Fruit fly (Drosophila melanogaster) whole organism, pupa: ENCODE measurements around the gene MICAL-like.
A peak's percentile ranks its signal among the peaks of the same experiment; 100 is the strongest.

ENCODE experiments used
- CG10348 ChIP-seq: fragments of 200-800 bp; sonication (Bioruptor generic); IDR thresholded peaks from 2 replicates; pipeline ENCODE4 v1.3.6; 2022; ENCODE audit warnings: missing biosample characterization, missing genetic modification characterization
- CG12605 ChIP-seq: fragments of 200-800 bp; sonication (Bioruptor generic); IDR thresholded peaks from 2 replicates; pipeline ENCODE4 v1.3.6; 2022; ENCODE audit warnings: missing biosample characterization, missing genetic modification characterization
- CG13204 ChIP-seq: fragments of 200-800 bp; sonication (Bioruptor generic); optimal IDR thresholded peaks from 2 replicates; lab custom pipeline; 2018; ENCODE audit warnings: missing biosample characterization, mild to moderate bottlenecking, missing genetic modification characterization, moderate library complexity
- CG14655 ChIP-seq: fragments of 200-800 bp; sonication (Bioruptor generic); optimal IDR thresholded peaks from 3 replicates; lab custom pipeline; 2017; ENCODE audit warnings: mild to moderate bottlenecking, missing biosample characterization, missing genetic modification reagents, missing genetic modification characterization
- CG15710 ChIP-seq: fragments of 200-800 bp; sonication (Bioruptor generic); optimal IDR thresholded peaks from 2 replicates; lab custom pipeline; 2018; ENCODE audit warnings: missing biosample characterization, mild to moderate bottlenecking, missing genetic modification characterization, moderate library complexity
- CG17806 ChIP-seq: fragments of 200-800 bp; sonication (Bioruptor generic); optimal IDR thresholded peaks from 2 replicates; lab custom pipeline; 2018; ENCODE audit warnings: missing biosample characterization, mild to moderate bottlenecking, missing genetic modification characterization, moderate library complexity
- CG32121 ChIP-seq: fragments of 200-800 bp; sonication (Bioruptor generic); IDR thresholded peaks from 2 replicates; pipeline ENCODE4 v1.3.6; 2022; ENCODE audit warnings: missing biosample characterization, missing genetic modification characterization
- CG34367 ChIP-seq: fragments of 200-800 bp; sonication (Bioruptor generic); optimal IDR thresholded peaks from 2 replicates; lab custom pipeline; 2018; ENCODE audit warnings: missing biosample characterization, mild to moderate bottlenecking, missing genetic modification characterization
- CG4496 ChIP-seq: fragments of 200-800 bp; sonication (Bioruptor generic); IDR thresholded peaks from 3 replicates; pipeline ENCODE4 v1.3.6; 2022; ENCODE audit warnings: missing biosample characterization, missing genetic modification characterization
- CG8159 ChIP-seq: fragments of 200-800 bp; sonication (Bioruptor generic); optimal IDR thresholded peaks from 3 replicates; lab custom pipeline; 2018; ENCODE audit warnings: missing biosample characterization, mild to moderate bottlenecking, missing genetic modification characterization, moderate library complexity
- CG8301 ChIP-seq: fragments of 200-800 bp; sonication (Bioruptor generic); optimal IDR thresholded peaks from 2 replicates; lab custom pipeline; 2018; ENCODE audit warnings: missing biosample characterization, mild to moderate bottlenecking, missing genetic modification characterization
- CG9948 ChIP-seq: fragments of 200-800 bp; sonication (Bioruptor generic); optimal IDR thresholded peaks from 2 replicates; lab custom pipeline; 2018; ENCODE audit warnings: missing biosample characterization, mild to moderate bottlenecking, missing genetic modification characterization, moderate library complexity
- D1 ChIP-seq: fragments of 200-800 bp; sonication (Bioruptor generic); optimal IDR thresholded peaks from 2 replicates; lab custom pipeline; 2018; ENCODE audit warnings: missing biosample characterization, mild to moderate bottlenecking, missing genetic modification characterization, moderate library complexity
- EcR ChIP-seq: fragments of 200-800 bp; sonication (Bioruptor generic); optimal IDR thresholded peaks from 3 replicates; lab custom pipeline; 2019; ENCODE audit warnings: missing biosample characterization, missing genetic modification characterization, mild to moderate bottlenecking, moderate library complexity, missing genetic modification reagents
- Ets98B ChIP-seq: fragments of 200-800 bp; sonication (Bioruptor generic); IDR thresholded peaks from 2 replicates; pipeline ENCODE4 v1.3.6; 2022; ENCODE audit warnings: missing biosample characterization, missing genetic modification characterization
- Pif1A ChIP-seq: fragments of 200-800 bp; sonication (Bioruptor generic); optimal IDR thresholded peaks from 3 replicates; lab custom pipeline; 2016; ENCODE audit warnings: missing biosample characterization, missing genetic modification characterization
- Pif1B ChIP-seq: fragments of 200-800 bp; sonication (Bioruptor generic); optimal IDR thresholded peaks from 3 replicates; lab custom pipeline; 2016; ENCODE audit warnings: missing biosample characterization, missing genetic modification characterization
- Snoo ChIP-seq: fragments of 200-800 bp; sonication (Bioruptor generic); optimal IDR thresholded peaks from 3 replicates; lab custom pipeline; 2017; ENCODE audit warnings: missing biosample characterization, mild to moderate bottlenecking, missing genetic modification characterization, inconsistent platforms
- fd96Ca ChIP-seq: fragments of 200-800 bp; sonication (Bioruptor generic); IDR thresholded peaks from 3 replicates; pipeline ENCODE4 v1.3.6; 2022; ENCODE audit warnings: missing biosample characterization, missing genetic modification characterization
- gl ChIP-seq: fragments of 200-800 bp; sonication (Bioruptor generic); optimal IDR thresholded peaks from 2 replicates; lab custom pipeline; 2018; ENCODE audit warnings: missing biosample characterization, mild to moderate bottlenecking, missing genetic modification characterization

MICAL-like gene

DNA sequence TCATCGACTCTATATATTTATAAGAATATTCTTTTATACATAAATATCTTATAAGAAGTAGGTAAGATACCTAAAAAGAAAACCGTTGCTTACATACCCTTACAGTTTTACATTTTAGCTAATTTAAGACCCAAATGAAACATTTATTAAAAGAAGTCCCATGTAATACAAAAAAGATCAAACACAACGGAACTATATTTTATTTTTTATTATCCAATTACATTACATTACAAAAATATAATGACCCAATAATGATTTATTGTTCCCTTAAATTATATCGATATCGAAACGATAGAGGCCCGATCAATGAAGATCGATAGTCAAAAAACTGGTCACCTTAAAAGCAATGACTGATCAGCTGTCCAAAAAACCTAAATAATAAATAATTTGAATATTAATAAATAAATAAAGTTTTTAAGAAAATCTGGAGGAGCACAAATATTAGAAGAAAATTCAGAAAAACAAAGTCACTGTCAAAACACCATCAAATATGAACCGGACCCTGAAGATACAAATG, 7.1 kb downstream of the MICAL-like start:
- TF ChIP-seq CG9948 (tag; lab: Kevin White, UChicago) (no peak), D1 (tag; lab: Kevin White, UChicago) (peak; percentile 32), fd96Ca (GFP tag; lab: Robert Waterston, UW) (no peak)

DNA sequence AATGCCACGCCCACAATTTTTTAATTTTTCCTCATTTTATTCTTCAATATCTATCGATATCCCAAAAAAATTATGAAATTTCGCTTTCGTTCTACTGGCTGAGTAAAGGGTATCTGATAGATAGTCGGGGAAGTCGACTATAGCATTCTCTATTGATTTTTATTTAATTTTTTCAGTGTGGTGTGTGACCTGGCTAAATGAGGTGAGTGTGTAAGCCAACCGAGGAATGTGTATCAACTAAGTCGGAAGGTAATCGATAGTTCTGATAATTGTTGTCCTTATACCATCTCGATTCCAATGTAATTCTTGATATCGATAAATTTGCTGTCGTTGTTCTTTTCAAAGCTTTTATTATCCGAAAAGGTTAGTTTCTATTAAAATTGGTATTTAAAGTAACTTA, 8.6 kb downstream of the MICAL-like start, which contains the start of gene CG11263:
Gene CG11263 (plus strand): TSS at position 328 of the 400 bp plus-strand sequence.
- TF ChIP-seq Snoo (tag; lab: Kevin White, UChicago) (no peak), CG32121 (no peak), CG12605 (no peak), EcR (GFP tag; lab: Kevin White, UChicago) (no peak), CG8159 (tag; lab: Kevin White, UChicago) (no peak), CG10348 (no peak), gl (tag; lab: Kevin White, UChicago) (no peak), CG9948 (tag; lab: Kevin White, UChicago) (no peak), CG15710 (no peak), Pif1B (GFP tag; lab: Kevin White, UChicago) (no peak), Pif1A (GFP tag; lab: Kevin White, UChicago) (no peak), CG17806 (no peak), Ets98B (peak; percentile 57), D1 (tag; lab: Kevin White, UChicago) (peak; percentile 51), fd96Ca (GFP tag; lab: Robert Waterston, UW) (no peak), CG4496 (peak; percentile 41; the same call in 2 of the 3 replicates), CG34367 (tag; lab: Kevin White, UChicago) (no peak), CG13204 (GFP tag; lab: Kevin White, UChicago) (no peak), CG14655 (GFP tag; lab: Kevin White, UChicago) (no peak)

DNA sequence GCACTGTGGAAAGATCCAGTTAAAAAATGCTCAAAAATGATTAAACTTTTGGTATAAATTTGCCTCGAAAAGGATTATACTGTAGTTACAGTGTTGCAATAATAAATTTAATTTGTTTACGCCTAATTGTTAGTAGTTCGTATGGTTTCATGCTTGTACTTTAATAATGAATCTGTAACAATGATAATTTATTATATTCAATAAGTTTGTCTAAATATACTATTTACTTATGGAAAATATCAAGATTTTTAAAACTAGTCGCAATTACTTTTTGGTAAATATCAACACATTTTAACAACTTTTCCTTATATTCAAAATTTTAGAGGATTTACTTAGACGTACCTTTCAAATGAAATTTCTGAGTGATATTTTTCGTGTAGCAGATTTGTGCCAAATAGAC, 20.3 kb downstream of the MICAL-like start, which contains the start of gene CG11262:
Gene CG11262 (plus strand): TSS at position 301 of the 400 bp plus-strand sequence.
- TF ChIP-seq CG12605 (no peak), fd96Ca (GFP tag; lab: Robert Waterston, UW) (no peak), gl (tag; lab: Kevin White, UChicago) (no peak), CG15710 (no peak), CG8301 (no peak), Pif1A (GFP tag; lab: Kevin White, UChicago) (no peak), CG4496 (no peak), CG8159 (tag; lab: Kevin White, UChicago) (no peak), CG17806 (no peak), CG9948 (tag; lab: Kevin White, UChicago) (no peak), Pif1B (GFP tag; lab: Kevin White, UChicago) (no peak), D1 (tag; lab: Kevin White, UChicago) (no peak), Ets98B (no peak)

DNA sequence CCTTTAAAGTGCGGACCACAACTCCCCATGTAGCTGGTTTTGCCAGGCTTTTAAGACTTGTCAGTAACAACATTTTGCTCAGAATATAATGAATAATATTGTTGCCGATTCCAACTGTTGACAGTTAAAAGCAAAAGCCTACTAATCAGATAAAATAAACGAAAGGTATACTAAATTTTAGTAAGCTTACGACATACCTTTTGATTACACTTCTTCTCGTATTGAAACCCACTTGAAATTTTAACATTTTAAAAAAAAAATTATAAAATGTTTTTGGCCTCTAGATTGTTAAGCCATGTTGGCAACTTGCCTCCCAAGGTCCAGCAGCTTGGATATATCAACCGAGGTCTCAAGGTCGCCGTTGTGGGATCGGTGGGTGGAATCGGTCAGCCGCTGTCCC, 42.9 kb downstream of the MICAL-like start, which contains the start of the genes CG10748 and CG10749:
Gene CG10748 (minus strand): TSS at position 101 of the 400 bp plus-strand sequence.
Gene CG10749 (plus strand): TSS at position 216 of the 400 bp plus-strand sequence.
- no peak for TF ChIP-seq CG14655 (GFP tag; lab: Kevin White, UChicago)
- no peak for TF ChIP-seq Snoo (tag; lab: Kevin White, UChicago)

DNA sequence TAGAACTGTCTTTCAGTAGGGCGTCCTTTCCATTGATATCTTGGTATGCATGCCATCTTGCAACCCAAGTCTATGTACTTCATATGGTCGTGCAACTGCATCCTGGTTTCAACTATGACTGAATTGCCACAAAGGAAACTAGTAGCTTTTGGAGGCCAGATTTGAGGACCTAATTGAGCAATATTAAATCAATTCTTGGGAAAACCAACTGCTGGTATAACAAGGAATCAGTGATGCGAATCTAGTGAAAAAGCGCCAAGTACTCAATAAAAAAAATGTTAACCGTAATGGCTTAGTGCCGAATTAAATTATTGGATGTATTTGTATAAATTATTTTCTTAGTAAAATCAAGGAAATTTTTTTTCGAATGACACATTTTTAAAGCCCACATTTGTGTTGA, 47.5 kb downstream of the MICAL-like start, which contains the start of gene Or69a:
Gene Or69a (minus strand): TSS at position 101 of the 400 bp plus-strand sequence.
- TF ChIP-seq Snoo (tag; lab: Kevin White, UChicago) (no peak), gl (tag; lab: Kevin White, UChicago) (no peak), CG4496 (no peak), Pif1B (GFP tag; lab: Kevin White, UChicago) (no peak), CG17806 (no peak), D1 (tag; lab: Kevin White, UChicago) (no peak), CG13204 (GFP tag; lab: Kevin White, UChicago) (no peak), Pif1A (GFP tag; lab: Kevin White, UChicago) (no peak), CG8159 (tag; lab: Kevin White, UChicago) (no peak)
- TF ChIP-seq, all 21 proteins: peak for 0
